Worm (Caenorhabditis elegans) whole organism, L1 larva: ENCODE measurements around the gene F54D5.2.

Experiments
- aly-2 ChIP-seq: fragments of 150-350 bp; optimal IDR thresholded peaks from 2 replicates; lab custom pipeline; 2014; ENCODE audit warnings: missing biosample characterization, missing genetic modification characterization
- ama-1 ChIP-seq: fragments of 150-350 bp; optimal IDR thresholded peaks from 2 replicates; lab custom pipeline; 2014
- elt-3 ChIP-seq, 6 experiments: fragments of 150-350 bp in 1 of 6; sonication (generic microtip); optimal IDR thresholded peaks; 2 replicates each; lab custom pipeline; 2017 to 2018; ENCODE audit warnings: missing biosample characterization in 6 of 6, missing genetic modification characterization in 6 of 6, inconsistent platforms in 1 of 6
- fkh-10 ChIP-seq: sonication (generic microtip); optimal IDR thresholded peaks from 2 replicates; lab custom pipeline; 2017; ENCODE audit warnings: missing biosample characterization, missing genetic modification reagents, missing genetic modification characterization
- mdl-1 ChIP-seq, 2 experiments: fragments of 150-350 bp; optimal IDR thresholded peaks; 2 replicates each; lab custom pipeline; 2014 to 2017; ENCODE audit warnings: missing biosample characterization in 2 of 2, missing genetic modification characterization in 2 of 2, inconsistent platforms in 1 of 2
- mep-1 ChIP-seq: fragments of 150-350 bp; optimal IDR thresholded peaks from 2 replicates; lab custom pipeline; 2014; ENCODE audit warnings: missing biosample characterization, missing genetic modification characterization
- nhr-11 ChIP-seq: fragments of 150-350 bp; optimal IDR thresholded peaks from 2 replicates; lab custom pipeline; 2014; ENCODE audit warnings: missing biosample characterization, missing genetic modification characterization
- sox-4 ChIP-seq: sonication (generic microtip); optimal IDR thresholded peaks from 2 replicates; lab custom pipeline; 2016; ENCODE audit warnings: missing genetic modification characterization, missing compliant biosample characterization
- ztf-4 ChIP-seq: fragments of 150-350 bp; optimal IDR thresholded peaks from 2 replicates; lab custom pipeline; 2014; ENCODE audit warnings: missing biosample characterization, missing genetic modification characterization

DNA sequence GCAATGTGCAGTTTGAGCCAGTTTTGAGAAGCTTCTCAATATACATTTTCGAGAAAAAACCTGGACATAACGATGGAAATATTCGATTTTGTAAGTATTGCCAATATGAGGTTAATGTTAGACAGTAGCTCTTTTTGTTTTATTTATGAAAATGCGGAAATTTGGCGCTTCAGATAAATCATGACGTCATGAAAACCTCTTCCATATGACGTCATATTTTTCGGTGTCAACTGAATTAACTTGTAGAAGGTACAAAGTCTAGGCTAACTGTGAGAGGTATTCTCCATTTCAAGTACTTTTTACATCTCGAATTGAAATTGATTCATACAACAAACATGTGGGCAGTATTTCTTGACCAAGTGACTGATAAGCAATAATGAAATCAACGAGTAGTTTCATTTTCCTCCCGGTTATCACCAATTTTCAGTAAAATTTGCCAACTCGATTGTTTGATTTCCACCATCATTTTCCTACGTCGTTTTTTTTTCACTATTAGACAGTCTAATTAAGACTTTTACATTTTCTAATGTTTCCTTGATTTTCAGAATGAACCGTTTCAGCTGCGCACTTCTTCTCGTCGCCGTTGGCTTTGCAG is 1.6 kb upstream of the F54D5.2 start, which contains the start of gene F54D5.3:
- TF ChIP-seq elt-3 (tag; optimal IDR thresholded peaks at IDR 0.05; lab: Kevin White, UChicago) (no peak), nhr-11 (tag; lab: Kevin White, UChicago) (no peak), aly-2 (tag; lab: Kevin White, UChicago) (no peak), mdl-1 (tag; optimal IDR thresholded peaks at IDR 0.05; lab: Kevin White, UChicago) (no peak), fkh-10 (no peak), sox-4 (tag; lab: Kevin White, UChicago) (no peak), ztf-4 (no peak), ama-1 (no peak), mep-1 (tag; lab: Kevin White, UChicago) (no peak)
